Worm (Caenorhabditis elegans): ENCODE results near the gene pxd-1.

DNA sequence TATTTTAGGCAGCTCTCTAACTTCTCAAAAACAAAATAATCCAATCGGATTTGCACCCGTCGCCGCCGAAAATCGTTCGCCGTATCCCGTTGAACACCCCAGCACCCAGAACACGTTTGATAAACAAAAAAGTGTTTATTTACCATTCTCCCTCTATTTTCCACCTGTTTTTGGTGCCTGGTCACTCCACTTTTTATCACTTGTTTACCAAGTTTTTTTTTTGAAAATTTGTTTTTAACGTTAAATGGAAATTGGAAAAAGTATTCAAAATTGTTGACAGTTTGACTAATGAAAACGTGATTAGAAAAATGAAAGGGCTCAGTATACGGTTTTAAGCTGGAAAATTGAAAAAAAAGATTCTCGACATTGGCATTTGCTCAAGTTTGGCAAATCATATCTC lies 30.9 kb upstream of the pxd-1 start:
- TF ChIP-seq flt-1 (GFP tag; IDR thresholded peaks at IDR 0.05) (no peak), med-1 (GFP tag; optimal IDR thresholded peaks at IDR 0.05; ENCODE audit: insufficient read depth) (no peak), ref-1 (GFP tag; conservative IDR thresholded peaks at IDR 0.05) (no peak), ztf-29 (GFP tag; IDR thresholded peaks at IDR 0.05) (no peak), tab-1 (GFP tag; IDR thresholded peaks at IDR 0.05) (no peak), ztf-23 (GFP tag; IDR thresholded peaks at IDR 0.05) (no peak), cog-1 (tag; optimal IDR thresholded peaks at IDR 0.05) (no peak), T22C8.4 (GFP tag; IDR thresholded peaks at IDR 0.05) (no peak)

All from whole organism, midembryonic.